Fruit fly (Drosophila melanogaster) whole organism, embryonic: Measurements from ENCODE around the gene Iru.

Experiments used
- Asciz ChIP-seq: fragments of 200-800 bp; sonication (Bioruptor generic); optimal IDR thresholded peaks from 2 replicates; lab custom pipeline; 2017; ENCODE audit warnings: missing biosample characterization, mild to moderate bottlenecking, missing genetic modification characterization, missing genetic modification reagents
- CG12155 ChIP-seq: fragments of 200-800 bp; sonication (Bioruptor generic); optimal IDR thresholded peaks from 3 replicates; lab custom pipeline; 2016; ENCODE audit warnings: missing biosample characterization, missing genetic modification characterization
- CG32767 ChIP-seq: fragments of 200-800 bp; sonication (Bioruptor generic); IDR thresholded peaks from 2 replicates; pipeline ENCODE4 v1.3.6; 2022; ENCODE audit warnings: missing biosample characterization, missing genetic modification characterization
- CG4282 ChIP-seq: fragments of 200-800 bp; sonication (Bioruptor generic); optimal IDR thresholded peaks from 2 replicates; lab custom pipeline; 2016; ENCODE audit warnings: missing biosample characterization, missing genetic modification characterization
- CG4617 ChIP-seq: fragments of 200-800 bp; sonication (Bioruptor generic); optimal IDR thresholded peaks from 3 replicates; lab custom pipeline; 2016; ENCODE audit warnings: missing biosample characterization, missing genetic modification characterization, borderline replicate concordance
- CG8388 ChIP-seq: fragments of 200-800 bp; sonication (Bioruptor generic); optimal IDR thresholded peaks from 2 replicates; lab custom pipeline; 2019; ENCODE audit warnings: missing biosample characterization, mild to moderate bottlenecking, missing genetic modification characterization, moderate library complexity
- Dip3 ChIP-seq: fragments of 200-800 bp; sonication (Bioruptor generic); optimal IDR thresholded peaks from 3 replicates; lab custom pipeline; 2016; ENCODE audit warnings: missing biosample characterization, missing genetic modification characterization
- Mad ChIP-seq: fragments of 200-800 bp; sonication (Bioruptor generic); optimal IDR thresholded peaks from 2 replicates; lab custom pipeline; 2016; ENCODE audit warnings: missing biosample characterization, missing genetic modification characterization
- Oli ChIP-seq: fragments of 200-800 bp; sonication (Bioruptor generic); optimal IDR thresholded peaks from 2 replicates; lab custom pipeline; 2018; ENCODE audit warnings: missing biosample characterization, mild to moderate bottlenecking, missing genetic modification characterization, moderate library complexity
- eve ChIP-seq, 2 experiments: fragments of >200 bp; optimal IDR thresholded peaks; 2 replicates each; lab custom pipeline; 2017; ENCODE audit warnings: missing biosample characterization in 2 of 2, missing genetic modification characterization in 2 of 2
- psq ChIP-seq: fragments of 200-800 bp; sonication (Bioruptor generic); optimal IDR thresholded peaks from 2 replicates; lab custom pipeline; 2017; ENCODE audit warnings: missing biosample characterization, missing genetic modification characterization

DNA sequence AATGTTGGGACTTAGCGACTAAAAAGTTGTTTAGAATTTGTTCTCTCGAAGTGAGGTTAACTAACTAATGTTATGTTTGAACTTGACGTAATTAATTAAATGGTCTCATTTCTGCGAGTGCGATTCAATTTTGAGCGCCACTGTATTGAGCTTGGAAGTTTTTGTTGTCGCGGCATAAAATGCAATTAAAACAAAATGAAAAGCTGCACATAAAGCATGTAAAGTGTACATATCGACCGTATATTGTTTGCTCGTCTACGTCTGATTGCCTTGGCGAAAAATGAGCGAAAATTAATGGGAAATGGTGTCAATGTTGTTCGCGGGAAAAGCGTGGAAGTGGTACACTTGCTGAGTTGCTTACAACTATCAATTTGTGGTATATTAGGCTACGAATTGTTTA, 10.6 kb downstream of the Iru start:
- TF ChIP-seq Oli (no peak), CG32767 (GFP tag; lab: Robert Waterston, UW) (no peak), Mad (GFP tag; lab: Kevin White, UChicago) (no peak), Asciz (GFP tag; lab: Kevin White, UChicago) (no peak), Dip3 (GFP tag; lab: Kevin White, UChicago) (no peak), CG4617 (GFP tag; lab: Kevin White, UChicago) (no peak), CG12155 (no peak), psq (GFP tag; lab: Kevin White, UChicago) (no peak), CG4282 (no peak), CG8388 (no peak), eve (GFP tag; optimal IDR thresholded peaks at IDR 0.05; lab: Kevin White, UChicago) (no peak)
